Worm (Caenorhabditis elegans) whole organism, mixed stage, embryonic: ENCODE data around the gene ndc-80.

Source experiments
- ceh-43 ChIP-seq: fragments of 200-800 bp; sonication (Bioruptor generic); optimal IDR thresholded peaks from 2 replicates; lab custom pipeline; 2018; ENCODE audit warnings: mild to moderate bottlenecking, missing genetic modification characterization, moderate library complexity, missing compliant biosample characterization
- ceh-83 ChIP-seq: fragments of 200-800 bp; sonication (Bioruptor generic); optimal IDR thresholded peaks from 2 replicates; lab custom pipeline; 2018; ENCODE audit warnings: mild to moderate bottlenecking, missing genetic modification characterization, missing compliant biosample characterization
- ces-1 ChIP-seq: fragments of 150-350 bp; optimal IDR thresholded peaks from 2 replicates; lab custom pipeline; 2014; ENCODE audit warnings: missing biosample characterization, missing genetic modification reagents, missing genetic modification characterization
- cnd-1 ChIP-seq: fragments of 200-800 bp; sonication (Bioruptor generic); optimal IDR thresholded peaks from 2 replicates; lab custom pipeline; 2018; ENCODE audit warnings: mild to moderate bottlenecking, missing genetic modification characterization, missing compliant biosample characterization
- drap-1 ChIP-seq: fragments of 200-800 bp; sonication (Bioruptor generic); optimal IDR thresholded peaks from 3 replicates; lab custom pipeline; 2018; ENCODE audit warnings: mild to moderate bottlenecking, missing genetic modification characterization, missing compliant biosample characterization
- elt-1 ChIP-seq: sonication (generic microtip); optimal IDR thresholded peaks from 2 replicates; lab custom pipeline; 2017; ENCODE audit warnings: missing genetic modification characterization, mild to moderate bottlenecking, missing compliant biosample characterization, antibody characterized with exemption, moderate library complexity, borderline replicate concordance; ENCODE audit not compliant: insufficient read depth
- elt-3 ChIP-seq: fragments of 150-350 bp; optimal IDR thresholded peaks from 2 replicates; lab custom pipeline; 2014; ENCODE audit warnings: missing biosample characterization, missing genetic modification characterization
- flh-1 ChIP-seq: fragments of 200-800 bp; sonication (Bioruptor generic); optimal IDR thresholded peaks from 2 replicates; lab custom pipeline; 2018; ENCODE audit warnings: mild to moderate bottlenecking, missing genetic modification characterization, moderate library complexity, missing compliant biosample characterization
- ham-2 ChIP-seq: fragments of 200-800 bp; sonication (Bioruptor generic); optimal IDR thresholded peaks from 2 replicates; lab custom pipeline; 2018; ENCODE audit warnings: mild to moderate bottlenecking, missing genetic modification characterization, missing compliant biosample characterization
- hlh-1 ChIP-seq: fragments of 150-350 bp; optimal IDR thresholded peaks from 2 replicates; lab custom pipeline; 2014; ENCODE audit warnings: missing biosample characterization, missing genetic modification reagents, missing genetic modification characterization
- lin-13 ChIP-seq: fragments of 150-350 bp; optimal IDR thresholded peaks from 2 replicates; lab custom pipeline; 2014; ENCODE audit warnings: missing biosample characterization, missing genetic modification characterization
- lin-32 ChIP-seq: fragments of 200-800 bp; sonication (Bioruptor generic); optimal IDR thresholded peaks from 2 replicates; lab custom pipeline; 2018; ENCODE audit warnings: mild to moderate bottlenecking, missing genetic modification characterization, missing compliant biosample characterization
- lsy-2 ChIP-seq: fragments of 150-350 bp; optimal IDR thresholded peaks from 2 replicates; lab custom pipeline; 2014; ENCODE audit warnings: missing biosample characterization, missing genetic modification characterization
- mab-5 ChIP-seq: fragments of 150-350 bp; optimal IDR thresholded peaks from 2 replicates; lab custom pipeline; 2014; ENCODE audit warnings: missing biosample characterization, missing genetic modification characterization
- mls-2 ChIP-seq: sonication (generic microtip); optimal IDR thresholded peaks from 2 replicates; lab custom pipeline; 2016; ENCODE audit warnings: mild to moderate bottlenecking, missing genetic modification characterization, moderate library complexity, missing compliant biosample characterization
- nhr-2 ChIP-seq: fragments of 150-350 bp; optimal IDR thresholded peaks from 2 replicates; lab custom pipeline; 2014; ENCODE audit warnings: missing biosample characterization, missing genetic modification characterization
- nhr-237 ChIP-seq: fragments of 150-350 bp; optimal IDR thresholded peaks from 2 replicates; lab custom pipeline; 2014; ENCODE audit warnings: missing biosample characterization, missing genetic modification characterization
- nhr-28 ChIP-seq: fragments of 150-350 bp; optimal IDR thresholded peaks from 2 replicates; lab custom pipeline; 2014; ENCODE audit warnings: missing biosample characterization, missing genetic modification characterization
- nhr-76 ChIP-seq: sonication (generic microtip); optimal IDR thresholded peaks from 2 replicates; lab custom pipeline; 2017; ENCODE audit warnings: missing biosample characterization, missing genetic modification characterization
- pha-4 ChIP-seq: fragments of 150-350 bp; optimal IDR thresholded peaks from 2 replicates; lab custom pipeline; 2018; ENCODE audit warnings: missing biosample characterization, missing genetic modification reagents, missing genetic modification characterization
- sem-2 ChIP-seq: fragments of 200-800 bp; sonication (Bioruptor generic); optimal IDR thresholded peaks from 2 replicates; lab custom pipeline; 2018; ENCODE audit warnings: mild to moderate bottlenecking, missing genetic modification characterization, missing compliant biosample characterization
- snpc-4 ChIP-seq: fragments of 150-350 bp; optimal IDR thresholded peaks from 2 replicates; lab custom pipeline; 2014; ENCODE audit warnings: missing biosample characterization, missing genetic modification characterization
- tbx-8 ChIP-seq: fragments of 200-800 bp; sonication (Bioruptor generic); optimal IDR thresholded peaks from 2 replicates; lab custom pipeline; 2018; ENCODE audit warnings: mild to moderate bottlenecking, missing genetic modification characterization, moderate library complexity, missing compliant biosample characterization
- unc-39 ChIP-seq: fragments of 150-350 bp; optimal IDR thresholded peaks from 2 replicates; lab custom pipeline; 2014; ENCODE audit warnings: missing biosample characterization, missing genetic modification characterization
- unc-62 ChIP-seq: fragments of 150-350 bp; optimal IDR thresholded peaks from 2 replicates; lab custom pipeline; 2014; ENCODE audit warnings: missing biosample characterization, missing genetic modification reagents, missing genetic modification characterization
- zip-8 ChIP-seq: fragments of 150-350 bp; optimal IDR thresholded peaks from 2 replicates; lab custom pipeline; 2014; ENCODE audit warnings: missing biosample characterization, missing genetic modification characterization

The ndc-80 gene

ce11 chrIV:10129957-10130356, 44.0 kb downstream of the ndc-80 start, which contains the start of gene glt-3:
Gene glt-3 (plus strand): TSS chrIV:10130257.
- no peak for TF ChIP-seq ces-1 (GFP tag; lab: Kevin White, UChicago)
- TF ChIP-seq elt-3, result no peak
- TF ChIP-seq lin-32 (GFP tag; lab: Kevin White, UChicago), result no peak
- TF ChIP-seq snpc-4, result no peak
- TF ChIP-seq ceh-83 (GFP tag; lab: Kevin White, UChicago), result no peak
- no peak for TF ChIP-seq lsy-2
- TF ChIP-seq nhr-237 (tag; lab: Kevin White, UChicago), result no peak
- no peak for TF ChIP-seq zip-8
- no peak for TF ChIP-seq pha-4 (tag; lab: Kevin White, UChicago)
- TF ChIP-seq drap-1, result no peak
- no peak for TF ChIP-seq nhr-2 (tag; lab: Kevin White, UChicago)
- TF ChIP-seq ham-2, result no peak
- no peak for TF ChIP-seq mab-5
- no peak for TF ChIP-seq unc-62 (GFP tag; lab: Kevin White, UChicago)
- no peak for TF ChIP-seq nhr-28 (tag; lab: Kevin White, UChicago)
- TF ChIP-seq lin-13 (tag; lab: Kevin White, UChicago), result no peak
- no peak for TF ChIP-seq elt-1 (tag; lab: Kevin White, UChicago)
- TF ChIP-seq cnd-1 (tag; lab: Kevin White, UChicago), result no peak
- no peak for TF ChIP-seq hlh-1 (tag; lab: Kevin White, UChicago)
- TF ChIP-seq sem-2 (GFP tag; lab: Kevin White, UChicago), result no peak

- TF ChIP-seq tbx-8 (no peak), lin-13 (tag; lab: Kevin White, UChicago) (no peak), mls-2 (tag; lab: Kevin White, UChicago) (no peak), unc-39 (tag; lab: Kevin White, UChicago) (no peak), flh-1 (GFP tag; lab: Kevin White, UChicago) (no peak), nhr-76 (no peak), unc-62 (GFP tag; lab: Kevin White, UChicago) (no peak), ham-2 (no peak), sem-2 (GFP tag; lab: Kevin White, UChicago) (no peak), hlh-1 (tag; lab: Kevin White, UChicago) (no peak), snpc-4 (no peak), nhr-237 (tag; lab: Kevin White, UChicago) (no peak)
Observed at ce11 chrIV:10135817-10136216, 49.9 kb downstream of the ndc-80 start, which contains the start of gene K08F4.5. Gene K08F4.5 (minus strand): TSS chrIV:10135917.

ce11 chrIV:10137804-10138203, 51.9 kb downstream of the ndc-80 start, which contains the start of gene K08F4.12:
Gene K08F4.12 (plus strand): TSS chrIV:10138104.
- TF ChIP-seq nhr-2 (tag; lab: Kevin White, UChicago) (no peak), ceh-43 (no peak)
